Worm (Caenorhabditis elegans) whole organism, midembryonic: ENCODE data around the gene F35F10.13.

ENCODE experiments used
- cog-1 ChIP-seq: sonication (generic microtip); optimal IDR thresholded peaks from 2 replicates; lab custom pipeline; 2016; ENCODE audit warnings: missing genetic modification characterization, missing compliant biosample characterization
- flt-1 ChIP-seq: fragments of 200-800 bp; sonication (Bioruptor generic); IDR thresholded peaks from 2 replicates; pipeline ENCODE4 v1.3.6; 2022; ENCODE audit warnings: missing genetic modification characterization, missing compliant biosample characterization
- med-1 ChIP-seq: sonication (generic microtip); optimal IDR thresholded peaks from 2 replicates; lab custom pipeline; 2017; ENCODE audit warnings: missing genetic modification characterization, mild to moderate bottlenecking, missing compliant biosample characterization, antibody characterized with exemption, missing genetic modification reagents; ENCODE audit not compliant: insufficient read depth
- ref-1 ChIP-seq: fragments of 200-800 bp; sonication (Bioruptor generic); conservative IDR thresholded peaks from 2 replicates; pipeline ENCODE4 v1.3.6; 2022; ENCODE audit warnings: missing genetic modification reagents, missing genetic modification characterization, missing compliant biosample characterization
- tab-1 ChIP-seq: fragments of 200-800 bp; sonication (Bioruptor generic); IDR thresholded peaks from 2 replicates; pipeline ENCODE4 v1.3.6; 2022; ENCODE audit warnings: missing genetic modification characterization, missing compliant biosample characterization
- ztf-23 ChIP-seq: fragments of 200-800 bp; sonication (Bioruptor generic); IDR thresholded peaks from 2 replicates; pipeline ENCODE4 v1.3.6; 2022; ENCODE audit warnings: missing genetic modification reagents, missing genetic modification characterization, missing compliant biosample characterization
- ztf-29 ChIP-seq: fragments of 200-800 bp; sonication (Bioruptor generic); IDR thresholded peaks from 2 replicates; pipeline ENCODE4 v1.3.6; 2022; ENCODE audit warnings: missing genetic modification reagents, missing genetic modification characterization, missing compliant biosample characterization

- TF ChIP-seq ztf-29 (GFP tag; lab: Robert Waterston, UW) (no peak), ref-1 (no peak), tab-1 (GFP tag; lab: Robert Waterston, UW) (no peak), cog-1 (no peak), ztf-23 (GFP tag; lab: Robert Waterston, UW) (no peak), flt-1 (no peak), med-1 (no peak)
Observed at ce11 chrV:3273156-3273555, 45.7 kb downstream of the F35F10.13 start, which contains the start of gene T28A11.20.
